Worm (Caenorhabditis elegans) whole organism, mixed stage, embryonic: ENCODE results near the gene R13H4.2.
A peak's percentile ranks its signal among the peaks of the same experiment; 100 is the strongest.

Experiments
- bed-3 ChIP-seq: fragments of 200-800 bp; sonication (Bioruptor generic); optimal IDR thresholded peaks from 3 replicates; lab custom pipeline; 2018; ENCODE audit warnings: mild to moderate bottlenecking, missing genetic modification characterization, moderate library complexity, missing compliant biosample characterization
- ceh-39 ChIP-seq: fragments of 150-350 bp; optimal IDR thresholded peaks from 2 replicates; lab custom pipeline; 2014; ENCODE audit warnings: missing biosample characterization, missing genetic modification characterization
- ceh-43 ChIP-seq: fragments of 200-800 bp; sonication (Bioruptor generic); optimal IDR thresholded peaks from 2 replicates; lab custom pipeline; 2018; ENCODE audit warnings: mild to moderate bottlenecking, missing genetic modification characterization, moderate library complexity, missing compliant biosample characterization
- ceh-83 ChIP-seq: fragments of 200-800 bp; sonication (Bioruptor generic); optimal IDR thresholded peaks from 2 replicates; lab custom pipeline; 2018; ENCODE audit warnings: mild to moderate bottlenecking, missing genetic modification characterization, missing compliant biosample characterization
- ces-1 ChIP-seq: fragments of 150-350 bp; optimal IDR thresholded peaks from 2 replicates; lab custom pipeline; 2014; ENCODE audit warnings: missing biosample characterization, missing genetic modification reagents, missing genetic modification characterization
- cnd-1 ChIP-seq: fragments of 200-800 bp; sonication (Bioruptor generic); optimal IDR thresholded peaks from 2 replicates; lab custom pipeline; 2018; ENCODE audit warnings: mild to moderate bottlenecking, missing genetic modification characterization, missing compliant biosample characterization
- drap-1 ChIP-seq: fragments of 200-800 bp; sonication (Bioruptor generic); optimal IDR thresholded peaks from 3 replicates; lab custom pipeline; 2018; ENCODE audit warnings: mild to moderate bottlenecking, missing genetic modification characterization, missing compliant biosample characterization
- elt-1 ChIP-seq: sonication (generic microtip); optimal IDR thresholded peaks from 2 replicates; lab custom pipeline; 2017; ENCODE audit warnings: missing genetic modification characterization, mild to moderate bottlenecking, missing compliant biosample characterization, antibody characterized with exemption, moderate library complexity, borderline replicate concordance; ENCODE audit not compliant: insufficient read depth
- elt-3 ChIP-seq: fragments of 150-350 bp; optimal IDR thresholded peaks from 2 replicates; lab custom pipeline; 2014; ENCODE audit warnings: missing biosample characterization, missing genetic modification characterization
- flh-1 ChIP-seq: fragments of 200-800 bp; sonication (Bioruptor generic); optimal IDR thresholded peaks from 2 replicates; lab custom pipeline; 2018; ENCODE audit warnings: mild to moderate bottlenecking, missing genetic modification characterization, moderate library complexity, missing compliant biosample characterization
- hlh-1 ChIP-seq: fragments of 150-350 bp; optimal IDR thresholded peaks from 2 replicates; lab custom pipeline; 2014; ENCODE audit warnings: missing biosample characterization, missing genetic modification reagents, missing genetic modification characterization
- lin-13 ChIP-seq: fragments of 150-350 bp; optimal IDR thresholded peaks from 2 replicates; lab custom pipeline; 2014; ENCODE audit warnings: missing biosample characterization, missing genetic modification characterization
- lin-32 ChIP-seq: fragments of 200-800 bp; sonication (Bioruptor generic); optimal IDR thresholded peaks from 2 replicates; lab custom pipeline; 2018; ENCODE audit warnings: mild to moderate bottlenecking, missing genetic modification characterization, missing compliant biosample characterization
- lsy-2 ChIP-seq: fragments of 150-350 bp; optimal IDR thresholded peaks from 2 replicates; lab custom pipeline; 2014; ENCODE audit warnings: missing biosample characterization, missing genetic modification characterization
- mab-5 ChIP-seq: fragments of 150-350 bp; optimal IDR thresholded peaks from 2 replicates; lab custom pipeline; 2014; ENCODE audit warnings: missing biosample characterization, missing genetic modification characterization
- mep-1 ChIP-seq: fragments of 150-350 bp; optimal IDR thresholded peaks from 2 replicates; lab custom pipeline; 2017; ENCODE audit warnings: missing biosample characterization, missing genetic modification reagents, missing genetic modification characterization, inconsistent platforms
- mls-2 ChIP-seq: sonication (generic microtip); optimal IDR thresholded peaks from 2 replicates; lab custom pipeline; 2016; ENCODE audit warnings: mild to moderate bottlenecking, missing genetic modification characterization, moderate library complexity, missing compliant biosample characterization
- nhr-12 ChIP-seq: fragments of 150-350 bp; optimal IDR thresholded peaks from 2 replicates; lab custom pipeline; 2014; ENCODE audit warnings: missing biosample characterization, missing genetic modification characterization
- nhr-237 ChIP-seq: fragments of 150-350 bp; optimal IDR thresholded peaks from 2 replicates; lab custom pipeline; 2014; ENCODE audit warnings: missing biosample characterization, missing genetic modification characterization
- nhr-28 ChIP-seq: fragments of 150-350 bp; optimal IDR thresholded peaks from 2 replicates; lab custom pipeline; 2014; ENCODE audit warnings: missing biosample characterization, missing genetic modification characterization
- nhr-76 ChIP-seq: sonication (generic microtip); optimal IDR thresholded peaks from 2 replicates; lab custom pipeline; 2017; ENCODE audit warnings: missing biosample characterization, missing genetic modification characterization
- pha-4 ChIP-seq: fragments of 150-350 bp; optimal IDR thresholded peaks from 2 replicates; lab custom pipeline; 2018; ENCODE audit warnings: missing biosample characterization, missing genetic modification reagents, missing genetic modification characterization
- sem-2 ChIP-seq: fragments of 200-800 bp; sonication (Bioruptor generic); optimal IDR thresholded peaks from 2 replicates; lab custom pipeline; 2018; ENCODE audit warnings: mild to moderate bottlenecking, missing genetic modification characterization, missing compliant biosample characterization
- snpc-4 ChIP-seq: fragments of 150-350 bp; optimal IDR thresholded peaks from 2 replicates; lab custom pipeline; 2014; ENCODE audit warnings: missing biosample characterization, missing genetic modification characterization
- sptf-1 ChIP-seq: sonication (generic microtip); optimal IDR thresholded peaks from 2 replicates; lab custom pipeline; 2017; ENCODE audit warnings: mild to moderate bottlenecking, missing genetic modification characterization, moderate library complexity, missing compliant biosample characterization
- tbx-8 ChIP-seq: fragments of 200-800 bp; sonication (Bioruptor generic); optimal IDR thresholded peaks from 2 replicates; lab custom pipeline; 2018; ENCODE audit warnings: mild to moderate bottlenecking, missing genetic modification characterization, moderate library complexity, missing compliant biosample characterization
- unc-120 ChIP-seq: sonication (generic microtip); optimal IDR thresholded peaks from 2 replicates; lab custom pipeline; 2017; ENCODE audit warnings: missing genetic modification characterization, missing compliant biosample characterization; ENCODE audit not compliant: poor library complexity, severe bottlenecking
- unc-39 ChIP-seq: fragments of 150-350 bp; optimal IDR thresholded peaks from 2 replicates; lab custom pipeline; 2014; ENCODE audit warnings: missing biosample characterization, missing genetic modification characterization
- zip-8 ChIP-seq: fragments of 150-350 bp; optimal IDR thresholded peaks from 2 replicates; lab custom pipeline; 2014; ENCODE audit warnings: missing biosample characterization, missing genetic modification characterization

Gene R13H4.2

DNA sequence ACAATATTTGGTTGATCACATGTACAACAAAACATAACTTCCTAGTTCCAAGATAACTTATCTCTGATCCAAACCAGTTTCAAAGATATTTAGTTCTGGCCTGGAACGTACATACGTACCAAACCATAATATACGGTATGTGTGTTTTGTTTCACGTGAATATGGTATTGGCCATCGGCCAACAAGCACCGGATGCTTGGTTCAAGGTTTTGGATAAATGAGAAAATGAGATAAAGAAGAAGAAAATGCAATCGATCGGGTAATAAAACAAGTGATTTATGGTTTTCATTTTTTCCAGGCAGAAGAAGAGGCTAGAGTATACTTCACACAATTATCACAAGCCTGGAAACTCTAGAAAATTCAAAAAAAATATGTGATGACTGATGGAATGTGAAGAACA, 40.8 kb upstream of the R13H4.2 start:
- no peak for TF ChIP-seq zip-8 (tag; lab: Kevin White, UChicago)
- TF ChIP-seq ceh-83 (GFP tag; lab: Kevin White, UChicago): no peak
- no peak for TF ChIP-seq pha-4

DNA sequence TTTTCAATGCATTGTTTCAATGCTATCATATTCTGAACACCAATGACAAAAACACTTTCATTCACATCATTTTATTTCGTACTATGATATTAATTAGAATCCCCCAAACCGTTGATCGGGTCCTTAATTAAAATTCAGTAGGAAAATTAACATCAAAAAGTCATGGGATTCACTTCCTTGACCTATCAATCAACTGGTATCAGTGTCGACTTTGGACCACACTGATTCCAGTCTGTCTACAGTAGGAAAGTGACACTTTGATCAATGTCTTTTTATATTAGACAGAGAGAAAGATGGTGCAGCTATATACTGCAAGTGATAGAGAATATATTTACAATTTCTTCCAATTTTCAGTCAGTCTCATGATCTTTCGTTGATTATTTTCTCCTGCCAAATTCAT, 39.8 kb upstream of the R13H4.2 start:
- TF ChIP-seq mls-2 (tag; lab: Kevin White, UChicago): no peak

DNA sequence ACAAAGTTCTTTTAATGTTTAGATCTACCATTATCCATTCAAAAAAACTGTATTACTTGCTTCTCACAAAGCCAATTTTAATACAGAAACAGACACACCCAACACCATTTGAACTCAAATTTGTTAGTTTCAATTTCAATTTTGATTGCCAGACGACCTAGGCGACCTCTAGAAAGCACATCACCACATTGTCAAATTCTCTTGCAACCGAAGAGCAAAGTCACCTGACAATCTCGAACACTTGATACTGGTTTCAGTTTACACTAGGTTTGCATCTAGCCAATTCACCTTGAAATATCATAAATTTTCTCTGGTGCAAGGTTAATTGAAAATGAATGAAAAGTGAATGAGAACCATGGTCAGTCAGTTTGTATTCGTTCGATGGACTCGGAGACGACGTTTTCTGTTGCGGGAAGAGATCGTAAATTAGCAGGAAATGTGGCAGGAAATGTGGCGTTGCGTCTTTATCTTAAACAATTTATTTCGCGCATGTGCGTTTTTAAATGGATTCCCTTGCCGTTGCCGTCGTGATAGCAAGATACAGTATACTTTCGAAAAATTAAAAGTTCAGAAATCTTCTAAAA, 38.8 kb upstream of the R13H4.2 start:
- TF ChIP-seq drap-1 (no peak), unc-120 (tag; lab: Kevin White, UChicago) (no peak), ces-1 (no peak), mep-1 (tag; lab: Kevin White, UChicago) (no peak), nhr-12 (no peak), lin-32 (GFP tag; lab: Kevin White, UChicago) (no peak), ceh-39 (tag; lab: Kevin White, UChicago) (no peak), zip-8 (tag; lab: Kevin White, UChicago) (no peak), nhr-76 (tag; lab: Kevin White, UChicago) (no peak), hlh-1 (tag; lab: Kevin White, UChicago) (no peak), elt-3 (tag; lab: Kevin White, UChicago) (no peak), sem-2 (GFP tag; lab: Kevin White, UChicago) (no peak), flh-1 (GFP tag; lab: Kevin White, UChicago) (no peak), pha-4 (no peak), ceh-83 (GFP tag; lab: Kevin White, UChicago) (no peak), ceh-43 (no peak)

DNA sequence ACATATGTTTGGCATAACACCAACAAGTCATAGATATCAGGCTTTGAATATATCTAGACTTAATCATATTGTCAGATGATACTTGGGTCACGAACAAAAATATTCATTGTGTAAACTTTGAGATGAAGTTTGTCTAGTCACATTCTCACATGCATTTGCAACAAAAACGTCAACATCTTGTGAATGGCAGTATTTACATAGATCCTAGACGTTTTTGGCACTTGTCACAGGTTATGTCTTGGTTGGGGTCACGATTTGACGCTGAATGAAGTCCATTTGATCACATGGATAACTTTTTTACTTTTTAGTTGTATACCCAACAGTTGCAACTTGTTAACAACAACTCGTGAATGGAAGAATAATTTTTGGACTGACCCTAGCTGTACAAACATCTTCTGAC, 37.9 kb upstream of the R13H4.2 start:
- TF ChIP-seq ces-1 (no peak), bed-3 (GFP tag; lab: Kevin White, UChicago) (no peak), snpc-4 (tag; lab: Kevin White, UChicago) (no peak)
- TF ChIP-seq, all 35 proteins: peak for 0

DNA sequence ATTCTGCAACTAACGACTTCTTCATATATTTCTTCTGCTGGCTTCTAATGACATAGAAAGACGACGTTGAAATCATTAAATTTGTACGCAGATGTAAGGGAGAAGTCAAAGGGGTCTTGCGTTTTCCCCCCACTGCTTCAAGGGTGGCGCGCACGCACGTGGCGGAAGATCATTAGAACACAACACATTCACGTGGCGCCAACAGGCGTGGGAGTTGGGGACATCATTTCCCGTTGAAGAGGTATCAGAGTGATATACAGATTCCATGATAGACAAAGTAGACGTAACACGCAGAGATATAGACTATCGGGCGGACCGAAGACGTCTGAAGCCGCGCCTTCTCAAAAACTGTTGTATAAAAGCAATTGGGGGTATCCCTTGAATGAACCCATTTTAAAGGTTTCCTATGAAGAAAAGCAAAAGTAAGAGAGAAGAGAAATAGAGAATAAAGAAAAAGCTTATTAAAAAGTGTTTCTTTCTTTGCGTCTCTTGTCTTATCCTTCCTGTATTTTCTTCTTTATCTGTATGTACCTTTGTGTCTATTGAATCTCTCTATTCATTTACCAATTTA, 36.9 kb upstream of the R13H4.2 start:
- peak; percentile 38 for TF ChIP-seq nhr-237
- TF ChIP-seq elt-3 (tag; lab: Kevin White, UChicago): peak; percentile 37
- no peak for TF ChIP-seq snpc-4 (tag; lab: Kevin White, UChicago)
- no peak for TF ChIP-seq cnd-1

DNA sequence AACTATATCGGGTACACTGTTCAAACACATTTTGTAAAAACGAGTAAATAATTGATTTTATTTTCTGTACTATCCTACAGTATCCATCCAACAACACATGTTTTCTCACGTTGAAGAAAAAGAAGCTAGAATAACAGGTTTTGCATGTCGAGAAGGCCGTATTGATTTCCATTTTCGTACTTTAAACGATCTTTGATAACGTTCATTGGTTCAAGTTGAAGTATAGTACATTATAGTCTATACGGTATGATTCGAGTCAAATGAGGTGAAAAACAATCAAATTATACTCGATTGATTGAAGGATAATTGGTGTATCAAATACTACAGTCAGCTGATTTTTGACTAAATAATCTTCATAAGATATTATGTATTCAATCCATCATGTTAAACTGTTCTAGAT, 35.7 kb upstream of the R13H4.2 start:
- no peak for TF ChIP-seq elt-3 (tag; lab: Kevin White, UChicago)
- TF ChIP-seq flh-1 (GFP tag; lab: Kevin White, UChicago): no peak
- TF ChIP-seq nhr-12: no peak
- TF ChIP-seq pha-4: no peak
- no peak for TF ChIP-seq bed-3 (GFP tag; lab: Kevin White, UChicago)
- no peak for TF ChIP-seq unc-39
- no peak for TF ChIP-seq tbx-8 (GFP tag; lab: Kevin White, UChicago)
- no peak for TF ChIP-seq mab-5
- TF ChIP-seq ceh-83 (GFP tag; lab: Kevin White, UChicago): no peak
- TF ChIP-seq sptf-1 (tag; lab: Kevin White, UChicago): no peak
- no peak for TF ChIP-seq sem-2 (GFP tag; lab: Kevin White, UChicago)
- no peak for TF ChIP-seq mls-2 (tag; lab: Kevin White, UChicago)
- no peak for TF ChIP-seq cnd-1
- TF ChIP-seq, all 35 proteins: peak for 0

DNA sequence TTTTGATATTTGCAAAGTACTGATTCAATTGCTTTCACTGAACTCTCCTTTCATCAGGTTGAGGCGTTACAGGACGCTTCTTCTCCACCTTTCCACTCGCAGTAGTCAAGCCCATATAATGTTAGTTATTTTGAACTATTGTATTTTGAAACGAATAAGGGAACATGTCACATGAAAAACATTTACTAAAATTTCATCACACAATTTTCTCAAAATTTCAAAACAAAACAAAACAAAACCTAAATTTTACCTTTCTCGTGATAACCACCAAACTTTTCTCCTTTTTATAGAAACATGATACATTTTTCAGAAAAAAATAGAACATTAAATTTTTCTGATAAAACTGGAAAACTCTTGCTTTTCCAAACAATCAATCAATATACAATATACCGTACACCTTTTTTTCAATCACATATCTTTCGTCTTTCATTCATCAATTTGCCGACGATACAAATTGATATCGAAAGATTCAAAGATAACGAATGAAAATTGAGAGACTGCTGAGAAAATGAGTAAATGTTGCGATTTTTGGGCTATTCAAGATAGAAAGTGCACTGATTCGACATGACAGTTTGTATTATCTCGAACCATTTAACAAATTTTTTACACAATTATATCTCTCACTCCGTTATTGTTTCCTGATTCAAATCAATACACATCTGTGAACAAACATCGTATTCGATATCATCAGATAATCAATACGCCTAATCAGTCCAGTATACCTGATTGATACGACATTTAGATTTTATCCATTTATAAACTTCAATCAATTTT, 34.9 kb upstream of the R13H4.2 start:
- no peak for TF ChIP-seq mab-5
- TF ChIP-seq lin-13: no peak
- TF ChIP-seq mls-2 (tag; lab: Kevin White, UChicago): no peak
- TF ChIP-seq lsy-2: no peak
- peak; percentile 64 for TF ChIP-seq elt-1 (tag; lab: Kevin White, UChicago)
- no peak for TF ChIP-seq drap-1
- no peak for TF ChIP-seq nhr-28 (tag; lab: Kevin White, UChicago)
- TF ChIP-seq nhr-12: no peak
